Fruit fly (Drosophila melanogaster): Measurements from ENCODE around the gene hzg.

hzg gene

DNA sequence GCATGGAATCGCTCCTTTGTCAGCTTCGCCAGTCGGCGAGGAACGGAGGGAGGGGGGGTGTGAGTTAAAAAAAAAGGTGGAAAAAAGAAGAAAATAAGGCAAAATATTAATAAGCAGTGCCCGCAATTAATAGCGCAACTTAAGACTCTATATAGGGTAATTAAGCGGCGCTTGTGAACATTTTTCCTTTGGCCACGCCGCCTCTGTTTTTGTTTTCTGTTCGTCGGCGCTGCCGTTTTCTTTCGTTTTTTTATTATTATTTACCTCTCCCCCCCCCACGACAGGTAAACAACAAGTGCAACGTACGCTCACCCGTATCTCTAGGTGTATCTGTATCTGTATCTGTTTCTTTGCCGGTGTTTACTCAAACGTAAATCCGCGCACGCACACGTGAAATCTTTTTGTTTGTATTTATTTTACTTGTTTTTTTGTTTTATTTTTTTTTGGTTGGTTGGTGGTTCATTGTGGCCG is 22.7 kb upstream of the hzg start:
- TF ChIP-seq cas (GFP tag; IDR thresholded peaks at IDR 0.05), result no peak
- TF ChIP-seq Mad (GFP tag; optimal IDR thresholded peaks at IDR 0.05), result no peak
- peak; percentile 12; the same call in 1 of the 3 replicates for TF ChIP-seq B-H1 (GFP tag; IDR thresholded peaks at IDR 0.05)
- TF ChIP-seq dmrt11E (tag; optimal IDR thresholded peaks at IDR 0.05), result peak; percentile 43
- TF ChIP-seq mirr (GFP tag; optimal IDR thresholded peaks at IDR 0.05), result no peak
- no peak for TF ChIP-seq CG16779 (GFP tag; IDR thresholded peaks at IDR 0.05)
- no peak for TF ChIP-seq CG16813 (GFP tag; IDR thresholded peaks at IDR 0.05; ENCODE audit: partially characterized antibody)
- TF ChIP-seq MBD-R2 (GFP tag; IDR thresholded peaks at IDR 0.05), result no peak
- no peak for TF ChIP-seq vnd (GFP tag; IDR thresholded peaks at IDR 0.05; ENCODE audit: partially characterized antibody)
- peak; percentile 4 for TF ChIP-seq zfh2 (GFP tag; optimal IDR thresholded peaks at IDR 0.05)
- no peak for TF ChIP-seq eyg (GFP tag; optimal IDR thresholded peaks at IDR 0.05)
- TF ChIP-seq CG31224 (GFP tag; IDR thresholded peaks at IDR 0.05), result no peak; the same call in 1 of the 2 replicates
- no peak for TF ChIP-seq NK7.1 (GFP tag; optimal IDR thresholded peaks at IDR 0.05)
- TF ChIP-seq Taf1 (GFP tag; IDR thresholded peaks at IDR 0.05), result no peak
- no peak for TF ChIP-seq Hsf (GFP tag; optimal IDR thresholded peaks at IDR 0.05)
- no peak for TF ChIP-seq aop (GFP tag; IDR thresholded peaks at IDR 0.05)
- no peak for TF ChIP-seq ssp (GFP tag; IDR thresholded peaks at IDR 0.05)
- TF ChIP-seq Meics (GFP tag; optimal IDR thresholded peaks at IDR 0.05), result peak; percentile 47
- TF ChIP-seq gcm (GFP tag; optimal IDR thresholded peaks at IDR 0.05), result no peak
- TF ChIP-seq CG10979 (tag; optimal IDR thresholded peaks at IDR 0.05), result peak; percentile 10
- TF ChIP-seq CG8089 (GFP tag; optimal IDR thresholded peaks at IDR 0.05), result peak; percentile 27
- TF ChIP-seq Atf3 (GFP tag; optimal IDR thresholded peaks at IDR 0.05), result no peak
- 0 out of 2 replicates have a peak, but pooled peaks have one; percentile 18 for TF ChIP-seq CG32767 (GFP tag; IDR thresholded peaks at IDR 0.05)
- peak; percentile 51 for TF ChIP-seq bcd (GFP tag; optimal IDR thresholded peaks at IDR 0.05)
- no peak for TF ChIP-seq ro (GFP tag; IDR thresholded peaks at IDR 0.05)
- TF ChIP-seq CG17568 (GFP tag; optimal IDR thresholded peaks at IDR 0.05), result peak; percentile 70
- TF ChIP-seq CG12391 (tag; optimal IDR thresholded peaks at IDR 0.05), result peak; percentile 15
- TF ChIP-seq otp (GFP tag; IDR thresholded peaks at IDR 0.05), result 0 out of 3 replicates have a peak, but pooled peaks have one; percentile 11
- peak; percentile 76 for TF ChIP-seq nom (GFP tag; optimal IDR thresholded peaks at IDR 0.05)
- no peak for TF ChIP-seq CG7372 (GFP tag; IDR thresholded peaks at IDR 0.05)
- peak; percentile 16 for TF ChIP-seq Side (GFP tag; optimal IDR thresholded peaks at IDR 0.05)
- peak; percentile 58; the same call in 2 of the 3 replicates for TF ChIP-seq dysf (GFP tag; IDR thresholded peaks at IDR 0.05)
- no peak for TF ChIP-seq CrebB (tag; optimal IDR thresholded peaks at IDR 0.05)
- 0 out of 2 replicates have a peak, but pooled peaks have one; percentile 24 for TF ChIP-seq peb (GFP tag; IDR thresholded peaks at IDR 0.05)
- no peak for TF ChIP-seq CG7928 (GFP tag; optimal IDR thresholded peaks at IDR 0.05)
- peak; percentile 1 for TF ChIP-seq CG6683 (GFP tag; optimal IDR thresholded peaks at IDR 0.05)
- peak; percentile 46 for TF ChIP-seq Jarid2 (GFP tag; optimal IDR thresholded peaks at IDR 0.05)
- no peak; the same call in 1 of the 2 replicates for TF ChIP-seq CG8765 (GFP tag; IDR thresholded peaks at IDR 0.05)
- peak; percentile 53 for TF ChIP-seq CG2678 (tag; optimal IDR thresholded peaks at IDR 0.05)
- no peak for TF ChIP-seq Bdp1 (GFP tag; optimal IDR thresholded peaks at IDR 0.05)
- TF ChIP-seq exex (tag; optimal IDR thresholded peaks at IDR 0.05), result no peak
- TF ChIP-seq dm (GFP tag; optimal IDR thresholded peaks at IDR 0.05), result no peak
- TF ChIP-seq CG18764 (GFP tag; optimal IDR thresholded peaks at IDR 0.05), result no peak
- TF ChIP-seq CG3407 (GFP tag; optimal IDR thresholded peaks at IDR 0.05), result peak; percentile 50
- TF ChIP-seq insv (GFP tag; optimal IDR thresholded peaks at IDR 0.05), result no peak
- TF ChIP-seq CG1792 (GFP tag; optimal IDR thresholded peaks at IDR 0.05), result no peak
- no peak for TF ChIP-seq CG4404 (GFP tag; IDR thresholded peaks at IDR 0.05)
- no peak for TF ChIP-seq gfzf (GFP tag; optimal IDR thresholded peaks at IDR 0.05)
- TF ChIP-seq tx (GFP tag; optimal IDR thresholded peaks at IDR 0.05), result no peak
- TF ChIP-seq Trl (optimal IDR thresholded peaks at IDR 0.05), result no peak
- TF ChIP-seq Trl (GFP tag; optimal IDR thresholded peaks at IDR 0.05), result peak; percentile 48
- no peak for TF ChIP-seq CG12219 (GFP tag; optimal IDR thresholded peaks at IDR 0.05)
